Worm (Caenorhabditis elegans): Measurements from ENCODE around the gene C16C8.8.
A peak's percentile ranks its signal among the peaks of the same experiment; 100 is the strongest.

The C16C8.8 gene

ce11 chrII:3437393-3437792 lies 24.1 kb downstream of the C16C8.8 start:
- TF ChIP-seq ztf-28 (GFP tag; IDR thresholded peaks at IDR 0.05), result no peak
- 0 out of 2 replicates have a peak, but pooled peaks have one; percentile 46 for TF ChIP-seq aptf-3 (GFP tag; IDR thresholded peaks at IDR 0.05)
- peak; percentile 43; the same call in 1 of the 2 replicates for TF ChIP-seq egrh-3 (GFP tag; IDR thresholded peaks at IDR 0.05)
- peak; percentile 58 for TF ChIP-seq zfh-2 (GFP tag; conservative IDR thresholded peaks at IDR 0.05)
- no peak for TF ChIP-seq dpl-1 (GFP tag; optimal IDR thresholded peaks at IDR 0.05)

DNA sequence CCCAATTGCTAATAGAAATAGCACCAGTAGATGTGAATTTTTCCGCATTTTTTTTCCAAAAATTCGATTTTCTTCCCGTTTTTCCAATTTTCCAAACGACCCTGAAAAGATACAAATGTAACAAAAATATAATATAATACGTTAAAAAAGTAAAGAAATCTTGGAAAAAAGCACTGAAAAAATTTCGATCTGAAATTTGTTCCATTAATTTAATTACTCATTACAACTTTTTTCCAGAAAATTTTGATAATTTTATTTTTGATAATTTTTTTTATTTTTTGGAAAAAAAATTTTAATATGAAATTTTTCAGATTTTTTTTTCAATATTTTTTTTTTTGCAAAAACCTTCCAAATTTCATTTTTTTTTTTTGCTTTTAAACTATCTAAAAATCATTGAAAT lies 25.1 kb downstream of the C16C8.8 start, which contains the start of gene skpo-2:
skpo-2 (minus strand) TSS at position 101 of the 400 bp plus-strand sequence.
- TF ChIP-seq akir-1 (GFP tag; optimal IDR thresholded peaks at IDR 0.05) (no peak), K11D2.4 (GFP tag; IDR thresholded peaks at IDR 0.05) (no peak), snpc-1.3 (tag; optimal IDR thresholded peaks at IDR 0.05; ENCODE audit: insufficient read depth) (no peak), T26A5.8 (tag; optimal IDR thresholded peaks at IDR 0.05) (no peak), nfyb-1 (GFP tag; IDR thresholded peaks at IDR 0.05) (no peak), tbp1 (GFP tag; optimal IDR thresholded peaks at IDR 0.05) (no peak), Y67H2A.10 (GFP tag; conservative IDR thresholded peaks at IDR 0.05) (no peak), gei-17 (GFP tag; optimal IDR thresholded peaks at IDR 0.05) (no peak), nhr-80 (tag; optimal IDR thresholded peaks at IDR 0.05) (no peak), ama-1 (optimal IDR thresholded peaks at IDR 0.05) (no peak), ama-1 (GFP tag; optimal IDR thresholded peaks at IDR 0.05) (no peak), ztf-6 (GFP tag; IDR thresholded peaks at IDR 0.05) (no peak), somi-1 (GFP tag; optimal IDR thresholded peaks at IDR 0.05) (no peak)

- no peak for TF ChIP-seq ZK185.1 (tag; optimal IDR thresholded peaks at IDR 0.05; ENCODE audit: poor library complexity, severe bottlenecking)
- TF ChIP-seq hsf-1 (GFP tag; IDR thresholded peaks at IDR 0.05), result no peak
- TF ChIP-seq ets-4 (GFP tag; optimal IDR thresholded peaks at IDR 0.05), result peak; percentile 17
- 0 out of 2 replicates have a peak, but pooled peaks have one; percentile 16 for TF ChIP-seq dox-1 (GFP tag; IDR thresholded peaks at IDR 0.05)
- TF ChIP-seq ztf-26 (tag; optimal IDR thresholded peaks at IDR 0.05), result no peak
- TF ChIP-seq F33H1.4 (GFP tag; IDR thresholded peaks at IDR 0.05), result no peak
- TF ChIP-seq snpc-4 (GFP tag; optimal IDR thresholded peaks at IDR 0.05), result no peak
- TF ChIP-seq snpc-4 (tag; optimal IDR thresholded peaks at IDR 0.05), result peak; percentile 3 to 75 (median 58)
- no peak for TF ChIP-seq F57C9.4 (tag; optimal IDR thresholded peaks at IDR 0.05)
- peak; percentile 30 for TF ChIP-seq nhr-80 (tag; optimal IDR thresholded peaks at IDR 0.05)
- TF ChIP-seq snpc-1.3 (tag; optimal IDR thresholded peaks at IDR 0.05; ENCODE audit: insufficient read depth), result no peak
- no peak for TF ChIP-seq xnd-1 (tag; optimal IDR thresholded peaks at IDR 0.05)
These were observed 26.5 kb downstream of the C16C8.8 start for ce11 chrII:3434893-3435503.

- TF ChIP-seq F49E8.2 (tag; optimal IDR thresholded peaks at IDR 0.05; ENCODE audit: insufficient read depth) (no peak), zfh-2 (GFP tag; conservative IDR thresholded peaks at IDR 0.05) (no peak), F22D6.2 (tag; optimal IDR thresholded peaks at IDR 0.05) (no peak), D2030.7 (GFP tag; IDR thresholded peaks at IDR 0.05) (no peak), ets-4 (GFP tag; optimal IDR thresholded peaks at IDR 0.05) (no peak), rec-8 (tag; optimal IDR thresholded peaks at IDR 0.05) (no peak), hlh-26 (GFP tag; conservative IDR thresholded peaks at IDR 0.05) (no peak), cebp-2 (GFP tag; IDR thresholded peaks at IDR 0.05) (no peak), ztf-25 (GFP tag; IDR thresholded peaks at IDR 0.05) (no peak), hmg-20 (GFP tag; IDR thresholded peaks at IDR 0.05) (no peak), die-1 (tag; optimal IDR thresholded peaks at IDR 0.05) (no peak), ceh-79 (tag; optimal IDR thresholded peaks at IDR 0.05) (no peak), snpc-4 (GFP tag; optimal IDR thresholded peaks at IDR 0.05) (no peak), snpc-4 (tag; optimal IDR thresholded peaks at IDR 0.05) (no peak), xnd-1 (tag; optimal IDR thresholded peaks at IDR 0.05) (no peak), ama-1 (optimal IDR thresholded peaks at IDR 0.05) (no peak), ama-1 (GFP tag; optimal IDR thresholded peaks at IDR 0.05) (no peak), Y56A3A.18 (GFP tag; IDR thresholded peaks at IDR 0.05) (no peak), madf-3 (GFP tag; IDR thresholded peaks at IDR 0.05) (no peak)
These were observed 32.1 kb downstream of the C16C8.8 start, which contains the start of gene C16C8.18 for ce11 chrII:3429400-3429799. C16C8.18 (plus strand) TSS chrII:3429700.
